Worm (Caenorhabditis elegans): Measurements from ENCODE around the gene F38E1.10.
A peak's percentile ranks its signal among the peaks of the same experiment; 100 is the strongest.

The F38E1.10 gene

DNA sequence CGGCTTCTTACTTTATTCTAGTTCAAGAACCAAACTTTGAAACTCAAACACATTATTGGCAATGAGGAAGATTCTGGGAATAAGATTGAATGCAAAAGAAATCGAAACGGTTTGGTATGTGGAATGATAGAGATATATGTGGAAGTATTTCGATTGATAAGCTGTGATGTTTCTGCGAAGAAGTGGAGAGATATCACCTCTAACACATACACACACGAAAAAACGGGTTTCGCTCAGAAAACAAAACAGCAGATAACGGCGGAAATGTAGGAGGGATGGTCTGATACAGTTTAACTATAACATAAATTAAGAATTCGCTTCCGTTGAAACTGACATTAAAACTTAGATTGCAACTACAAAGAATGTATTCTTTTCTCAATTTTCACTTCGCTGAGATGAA is 25.9 kb upstream of the F38E1.10 start:
- TF ChIP-seq elt-3 (tag; optimal IDR thresholded peaks at IDR 0.05) = peak in 1 of 3 experiments; percentile 69
- TF ChIP-seq lin-15B (tag; optimal IDR thresholded peaks at IDR 0.05) = no peak
- TF ChIP-seq R02D3.7 (tag; optimal IDR thresholded peaks at IDR 0.05) = no peak

DNA sequence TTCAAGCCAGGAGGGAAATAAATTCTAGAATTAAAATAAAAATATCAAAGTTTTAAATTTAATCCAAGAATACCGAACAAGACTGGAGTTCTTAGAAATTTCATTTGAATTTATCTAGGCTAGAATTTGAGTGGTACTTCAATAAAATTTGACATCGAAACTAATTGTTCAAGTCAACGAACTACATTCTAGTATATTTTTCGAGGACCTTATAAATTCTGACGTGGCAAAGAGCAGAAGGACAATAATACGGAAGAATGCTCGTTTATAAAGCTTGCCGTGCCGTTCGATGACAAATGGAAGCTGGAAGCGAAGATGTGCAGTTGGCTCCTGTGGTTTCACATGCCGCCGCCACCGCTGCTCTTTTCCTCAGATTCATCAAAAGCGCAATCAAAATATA is 25.5 kb upstream of the F38E1.10 start:
- TF ChIP-seq daf-12 (tag; optimal IDR thresholded peaks at IDR 0.05) (no peak), nhr-237 (tag; optimal IDR thresholded peaks at IDR 0.05) (no peak), zag-1 (tag; optimal IDR thresholded peaks at IDR 0.05) (no peak), jun-1 (tag; optimal IDR thresholded peaks at IDR 0.05) (no peak), lsy-12 (tag; optimal IDR thresholded peaks at IDR 0.05) (no peak), ama-1 (optimal IDR thresholded peaks at IDR 0.05) (no peak), nhr-28 (tag; optimal IDR thresholded peaks at IDR 0.05) (no peak), ceh-28 (tag; optimal IDR thresholded peaks at IDR 0.05) (no peak), skn-1 (tag; optimal IDR thresholded peaks at IDR 0.05) (no peak), ceh-82 (tag; optimal IDR thresholded peaks at IDR 0.05) (no peak), eor-1 (tag; optimal IDR thresholded peaks at IDR 0.05) (no peak), aly-2 (tag; optimal IDR thresholded peaks at IDR 0.05) (no peak), elt-3 (tag; optimal IDR thresholded peaks at IDR 0.05) (no peak), nhr-25 (tag; optimal IDR thresholded peaks at IDR 0.05) (no peak), nhr-67 (tag; optimal IDR thresholded peaks at IDR 0.05) (no peak), fkh-10 (GFP tag; optimal IDR thresholded peaks at IDR 0.05) (no peak), mdl-1 (tag; optimal IDR thresholded peaks at IDR 0.05) (no peak), elt-1 (tag; optimal IDR thresholded peaks at IDR 0.05) (no peak)

DNA sequence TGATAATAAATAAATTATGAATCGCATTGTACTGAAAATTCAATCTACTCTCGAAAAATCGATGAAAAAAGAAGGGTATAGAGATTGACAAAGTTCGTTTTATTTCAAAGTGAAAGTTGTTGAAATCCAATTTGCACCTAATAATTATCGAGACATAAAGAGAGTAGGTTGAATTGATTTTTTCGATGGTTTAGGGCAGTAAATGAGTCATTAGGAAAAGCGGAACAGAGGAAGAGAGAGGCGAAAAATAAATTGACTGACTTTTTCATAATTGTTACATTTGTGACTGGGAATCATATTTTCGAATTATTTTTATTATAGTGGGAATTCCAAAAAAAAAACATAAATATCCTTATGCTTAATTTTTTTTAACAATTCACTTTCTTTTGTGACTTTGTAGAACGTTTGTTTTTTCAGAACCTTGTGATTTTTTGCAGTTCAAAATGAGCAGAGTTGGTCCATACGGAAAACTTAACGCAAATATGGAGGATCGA is 19.1 kb upstream of the F38E1.10 start, which contains the start of the genes pho-6 and F52E1.3:
TSS of gene pho-6 (minus strand) at position 101 of the 494 bp plus-strand sequence.
TSS of gene F52E1.3 (plus strand) at position 444 of the 494 bp plus-strand sequence.
- TF ChIP-seq egl-27 (tag; optimal IDR thresholded peaks at IDR 0.05) = no peak
- no peak for TF ChIP-seq ceh-82 (tag; optimal IDR thresholded peaks at IDR 0.05)
- TF ChIP-seq mml-1 (tag; optimal IDR thresholded peaks at IDR 0.05) = no peak

DNA sequence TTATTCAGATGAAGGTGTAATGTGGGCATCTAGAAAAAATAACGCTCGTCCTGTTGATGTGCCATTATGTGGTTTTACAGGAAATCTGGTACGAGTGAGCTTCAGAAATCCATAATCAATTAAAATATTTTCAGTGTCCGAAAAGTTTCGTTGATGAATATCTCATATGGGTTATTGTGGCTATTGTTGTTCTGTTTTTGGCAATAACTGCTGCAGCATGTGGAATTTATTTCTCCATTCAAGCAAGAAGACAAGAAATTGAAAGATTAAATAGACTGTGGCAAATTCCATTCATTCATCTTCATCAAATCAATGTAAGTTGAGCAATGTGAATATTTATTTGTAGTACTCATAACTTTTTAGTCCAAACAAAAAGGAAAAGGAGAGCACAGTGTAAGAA is 14.0 kb upstream of the F38E1.10 start:
- no peak for TF ChIP-seq nhr-28 (tag; optimal IDR thresholded peaks at IDR 0.05)
- no peak for TF ChIP-seq nhr-11 (tag; optimal IDR thresholded peaks at IDR 0.05)
- TF ChIP-seq ztf-4 (tag; optimal IDR thresholded peaks at IDR 0.05) = no peak
- TF ChIP-seq mml-1 (tag; optimal IDR thresholded peaks at IDR 0.05) = no peak
- TF ChIP-seq mdl-1 (tag; optimal IDR thresholded peaks at IDR 0.05) = no peak
- no peak for TF ChIP-seq ceh-16 (tag; optimal IDR thresholded peaks at IDR 0.05)
- TF ChIP-seq lsy-12 (tag; optimal IDR thresholded peaks at IDR 0.05) = no peak
- TF ChIP-seq ceh-82 (tag; optimal IDR thresholded peaks at IDR 0.05) = no peak
- no peak for TF ChIP-seq zag-1 (tag; optimal IDR thresholded peaks at IDR 0.05)
- no peak for TF ChIP-seq ama-1 (optimal IDR thresholded peaks at IDR 0.05)
- no peak for TF ChIP-seq jun-1 (tag; optimal IDR thresholded peaks at IDR 0.05)

DNA sequence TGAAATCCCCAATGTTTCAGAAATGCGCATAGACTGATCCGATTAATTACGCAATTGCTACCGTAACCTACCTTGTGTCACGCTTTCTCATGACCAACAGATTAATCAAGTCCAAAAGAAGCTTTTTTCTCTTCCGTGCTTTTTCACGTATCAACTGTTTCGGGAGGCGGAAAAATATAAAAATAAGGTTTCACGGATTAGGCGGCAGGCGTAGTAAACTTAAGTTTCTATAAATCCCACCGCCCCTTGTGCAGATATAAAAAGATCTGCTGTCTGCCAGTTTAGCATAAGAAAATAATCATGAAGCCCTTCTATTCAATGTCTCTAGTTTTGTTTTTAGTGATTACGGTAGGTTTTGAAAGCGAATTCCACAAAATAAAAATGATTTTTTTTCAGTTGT is 11.7 kb upstream of the F38E1.10 start, which contains the start of gene gcy-7:
TSS of gene gcy-7 (plus strand) at position 301 of the 400 bp plus-strand sequence.
- TF ChIP-seq nhr-67 (tag; optimal IDR thresholded peaks at IDR 0.05) (no peak), nhr-23 (tag; optimal IDR thresholded peaks at IDR 0.05) (no peak), sea-2 (GFP tag; optimal IDR thresholded peaks at IDR 0.05) (no peak), ztf-4 (tag; optimal IDR thresholded peaks at IDR 0.05) (no peak), mml-1 (tag; optimal IDR thresholded peaks at IDR 0.05) (no peak), aly-2 (tag; optimal IDR thresholded peaks at IDR 0.05) (no peak), hmg-11 (tag; optimal IDR thresholded peaks at IDR 0.05) (no peak), nhr-12 (tag; optimal IDR thresholded peaks at IDR 0.05) (no peak), fkh-10 (GFP tag; optimal IDR thresholded peaks at IDR 0.05) (no peak), skn-1 (tag; optimal IDR thresholded peaks at IDR 0.05) (no peak), eor-1 (tag; optimal IDR thresholded peaks at IDR 0.05) (no peak), fos-1 (tag; optimal IDR thresholded peaks at IDR 0.05) (no peak), ceh-16 (tag; optimal IDR thresholded peaks at IDR 0.05) (no peak), nhr-43 (tag; optimal IDR thresholded peaks at IDR 0.05; ENCODE audit: poor library complexity, severe bottlenecking) (no peak), unc-62 (GFP tag; optimal IDR thresholded peaks at IDR 0.05) (no peak), nhr-237 (tag; optimal IDR thresholded peaks at IDR 0.05) (no peak), nhr-11 (tag; optimal IDR thresholded peaks at IDR 0.05) (no peak), nhr-77 (tag; optimal IDR thresholded peaks at IDR 0.05) (no peak), ztf-11 (tag; optimal IDR thresholded peaks at IDR 0.05) (no peak)

All from whole organism, L3 larva.